Worm (Caenorhabditis elegans): Measurements from ENCODE around the gene mma-1.

ce11 chrV:12584771-12585170 is 11.3 kb downstream of the mma-1 start:
- TF ChIP-seq tra-4 (tag; optimal IDR thresholded peaks at IDR 0.05) = no peak
- TF ChIP-seq F13C5.2 (tag; optimal IDR thresholded peaks at IDR 0.05) = no peak
- TF ChIP-seq B0310.2 (tag; optimal IDR thresholded peaks at IDR 0.05) = no peak
- TF ChIP-seq ama-1 (optimal IDR thresholded peaks at IDR 0.05) = no peak
- no peak for TF ChIP-seq ets-7 (tag; optimal IDR thresholded peaks at IDR 0.05)
- TF ChIP-seq hmg-4 (GFP tag; optimal IDR thresholded peaks at IDR 0.05) = no peak
- no peak for TF ChIP-seq ceh-36 (tag; optimal IDR thresholded peaks at IDR 0.05)
